Worm (Caenorhabditis elegans) whole organism, L1 larva: ENCODE results near the gene rol-6.

Source experiments
- Y116A8C.19 ChIP-seq: sonication (generic microtip); optimal IDR thresholded peaks from 2 replicates; lab custom pipeline; 2016; ENCODE audit warnings: missing compliant biosample characterization, missing genetic modification characterization, borderline replicate concordance
- ceh-82 ChIP-seq, 3 experiments: fragments of 150-350 bp in 1 of 3; sonication (generic microtip) in 2 of 3; optimal IDR thresholded peaks; 2 replicates each; lab custom pipeline; 2014 to 2017; ENCODE audit warnings: missing biosample characterization in 3 of 3, missing genetic modification characterization in 3 of 3
- sox-4 ChIP-seq: sonication (generic microtip); optimal IDR thresholded peaks from 2 replicates; lab custom pipeline; 2016; ENCODE audit warnings: missing genetic modification characterization, missing compliant biosample characterization
- sup-37 ChIP-seq: fragments of 200-800 bp; sonication (Bioruptor generic); optimal IDR thresholded peaks from 2 replicates; lab custom pipeline; 2018; ENCODE audit warnings: mild to moderate bottlenecking, missing genetic modification characterization, missing compliant biosample characterization

- TF ChIP-seq sup-37 = no peak
- no peak for TF ChIP-seq ceh-82 (tag; optimal IDR thresholded peaks at IDR 0.05; lab: Kevin White, UChicago)
- no peak for TF ChIP-seq sox-4 (tag; lab: Kevin White, UChicago)
- TF ChIP-seq Y116A8C.19 = no peak
Measured at ce11 chrII:8750056-8750455, 17.2 kb downstream of the rol-6 start.
